Worm (Caenorhabditis elegans): ENCODE measurements around the gene gna-1.

Gene gna-1

DNA sequence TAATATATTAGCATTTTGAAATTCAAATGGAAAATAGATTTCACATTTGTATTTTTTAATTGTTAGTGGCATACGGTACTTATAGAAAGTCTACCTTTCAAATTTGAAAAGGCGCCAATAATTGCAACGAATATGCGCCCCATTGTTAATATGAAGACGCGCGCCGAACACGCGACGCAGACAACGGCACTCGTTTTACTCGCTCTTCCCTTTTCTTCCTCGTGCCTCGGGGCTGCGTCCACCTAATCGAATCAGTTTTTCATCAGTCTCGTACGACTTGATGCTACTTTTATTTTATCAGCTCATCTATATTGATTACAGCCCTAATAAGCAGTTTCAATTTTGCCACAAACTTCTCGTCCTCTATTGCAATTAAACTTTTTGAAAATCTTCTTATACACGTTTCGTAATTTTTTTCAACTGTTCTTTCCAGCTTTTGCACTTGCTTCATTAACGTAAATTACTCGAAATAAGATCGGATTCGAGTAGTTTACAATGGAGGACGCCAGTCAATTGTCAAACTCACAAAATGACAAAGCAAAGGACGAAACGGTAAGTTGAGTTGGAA, 42.0 kb upstream of the gna-1 start, which contains the start of gene cash-1 (continued):
- TF ChIP-seq B0261.1 (tag; optimal IDR thresholded peaks at IDR 0.05) (no peak), pha-4 (tag; optimal IDR thresholded peaks at IDR 0.05) (peak; percentile 8), madf-6 (GFP tag; IDR thresholded peaks at IDR 0.05) (peak; percentile 85), fkh-3 (tag; optimal IDR thresholded peaks at IDR 0.05) (no peak)

ce11 chrV:10360186-10360585, 40.2 kb upstream of the gna-1 start:
- TF ChIP-seq T07F8.4 (tag; optimal IDR thresholded peaks at IDR 0.05) (no peak), sdz-38 (tag; optimal IDR thresholded peaks at IDR 0.05) (no peak), K11D2.4 (GFP tag; IDR thresholded peaks at IDR 0.05) (no peak), Y95B8A.8 (GFP tag; IDR thresholded peaks at IDR 0.05) (no peak), Y53G8AR.9 (GFP tag; conservative IDR thresholded peaks at IDR 0.05) (no peak), akir-1 (GFP tag; optimal IDR thresholded peaks at IDR 0.05) (no peak), F10E7.11 (tag; optimal IDR thresholded peaks at IDR 0.05) (no peak), aptf-3 (GFP tag; IDR thresholded peaks at IDR 0.05) (no peak), ZK185.1 (tag; optimal IDR thresholded peaks at IDR 0.05; ENCODE audit: poor library complexity, severe bottlenecking) (no peak), atf-7 (tag; optimal IDR thresholded peaks at IDR 0.05) (no peak), C06A6.2 (GFP tag; conservative IDR thresholded peaks at IDR 0.05) (no peak), F57C9.4 (tag; optimal IDR thresholded peaks at IDR 0.05) (no peak), ets-4 (GFP tag; optimal IDR thresholded peaks at IDR 0.05) (no peak), unc-62 (GFP tag; optimal IDR thresholded peaks at IDR 0.05) (no peak), Y67H2A.10 (GFP tag; conservative IDR thresholded peaks at IDR 0.05) (no peak), B0261.1 (tag; optimal IDR thresholded peaks at IDR 0.05) (no peak)

ce11 chrV:10358238-10358637, 38.3 kb upstream of the gna-1 start, which contains the start of gene ttll-15:
Gene ttll-15 (plus strand): TSS chrV:10358538.
- TF ChIP-seq lir-1 (GFP tag; conservative IDR thresholded peaks at IDR 0.05) (no peak), F37B4.10 (GFP tag; IDR thresholded peaks at IDR 0.05) (no peak), snpc-3.4 (tag; optimal IDR thresholded peaks at IDR 0.05) (no peak), lin-35 (GFP tag; optimal IDR thresholded peaks at IDR 0.05) (no peak), repo-1 (tag; optimal IDR thresholded peaks at IDR 0.05) (no peak), snpc-1.1 (tag; optimal IDR thresholded peaks at IDR 0.05; ENCODE audit: insufficient read depth) (no peak), bed-1 (GFP tag; IDR thresholded peaks at IDR 0.05) (no peak)

DNA sequence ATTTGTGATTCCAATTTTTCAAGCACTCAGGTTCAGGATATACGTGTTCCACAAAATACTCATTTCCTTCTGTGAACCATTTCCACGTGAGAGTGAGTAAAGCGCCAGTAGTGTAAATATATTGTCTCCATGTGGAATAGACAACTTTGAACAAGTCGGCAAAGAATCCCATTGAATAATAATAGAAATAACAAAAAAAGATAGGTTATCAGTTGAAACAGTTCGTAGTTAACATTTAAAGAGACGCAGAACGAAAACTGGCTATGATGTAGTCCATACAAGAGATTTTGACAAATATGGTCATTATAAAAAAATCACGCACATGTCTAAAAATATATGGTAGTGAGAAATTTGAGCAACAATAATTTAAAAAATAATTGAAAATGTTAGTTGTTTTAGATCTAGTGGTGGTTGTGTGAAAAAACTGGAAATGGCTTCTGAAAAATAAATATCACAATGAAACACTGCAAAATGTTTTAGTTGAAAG, 37.6 kb upstream of the gna-1 start, which contains the start of gene ceeh-2:
Gene ceeh-2 (minus strand): TSS at position 437 of the 487 bp plus-strand sequence.
- TF ChIP-seq nhr-80 (tag; optimal IDR thresholded peaks at IDR 0.05) (peak; percentile 14), die-1 (tag; optimal IDR thresholded peaks at IDR 0.05) (no peak)

DNA sequence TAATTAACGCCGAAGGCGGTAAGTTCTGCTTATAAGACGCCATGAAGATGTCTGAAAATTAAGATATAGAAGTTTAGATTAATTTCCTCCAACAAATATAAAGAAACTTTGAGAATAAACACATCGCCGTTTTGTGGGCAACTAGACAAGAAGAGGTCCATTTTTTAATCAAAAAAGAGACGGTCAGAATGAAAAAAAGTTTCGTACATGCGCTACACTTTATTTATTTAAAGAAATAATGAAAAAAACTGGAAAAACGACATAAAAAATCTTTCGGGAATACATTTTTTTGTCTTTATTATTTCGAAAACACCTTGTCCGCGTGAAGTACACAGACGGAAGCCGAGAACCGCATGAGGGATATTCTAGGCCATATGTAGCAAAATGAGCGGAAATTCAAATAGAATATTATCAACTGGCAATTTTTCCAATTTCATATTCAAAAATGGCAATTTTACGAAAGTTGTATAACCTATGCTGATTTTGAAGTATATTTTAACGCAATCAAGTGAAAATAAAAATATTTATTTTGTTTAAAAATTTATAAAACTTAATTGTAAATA, 35.9 kb upstream of the gna-1 start, which contains the start of gene sluh-7:
Gene sluh-7 (minus strand): TSS at position 51 of the 563 bp plus-strand sequence.
- TF ChIP-seq ceh-79 (tag; optimal IDR thresholded peaks at IDR 0.05) (no peak), chd-7 (tag; optimal IDR thresholded peaks at IDR 0.05) (no peak), lin-35 (GFP tag; optimal IDR thresholded peaks at IDR 0.05) (peak in 1 of 3 experiments; percentile 83), efl-1 (GFP tag; optimal IDR thresholded peaks at IDR 0.05) (peak; percentile 62), unc-130 (GFP tag; optimal IDR thresholded peaks at IDR 0.05) (peak; percentile 86), nhr-80 (tag; optimal IDR thresholded peaks at IDR 0.05) (no peak), nhr-27 (tag; optimal IDR thresholded peaks at IDR 0.05) (no peak), pha-4 (tag; optimal IDR thresholded peaks at IDR 0.05) (peak; percentile 47), Y56A3A.18 (GFP tag; IDR thresholded peaks at IDR 0.05) (no peak), ztf-6 (GFP tag; IDR thresholded peaks at IDR 0.05) (no peak), B0336.3 (GFP tag; IDR thresholded peaks at IDR 0.05) (no peak), Y95B8A.8 (GFP tag; IDR thresholded peaks at IDR 0.05) (no peak), ztf-3 (GFP tag; optimal IDR thresholded peaks at IDR 0.05) (no peak), athp-1 (tag; optimal IDR thresholded peaks at IDR 0.05) (peak; percentile 19), cebp-1 (GFP tag; IDR thresholded peaks at IDR 0.05) (no peak), cebp-1 (tag; optimal IDR thresholded peaks at IDR 0.05) (peak; percentile 63), lsl-1 (GFP tag; optimal IDR thresholded peaks at IDR 0.05) (peak; percentile 25), F39B2.1 (GFP tag; IDR thresholded peaks at IDR 0.05) (no peak)
